Fruit fly (Drosophila melanogaster) whole organism, embryonic: ENCODE measurements around the gene dlp.

Experiments used
- CG11560 ChIP-seq: fragments of 200-800 bp; sonication (Bioruptor generic); IDR thresholded peaks from 3 replicates; pipeline ENCODE4 v1.3.6; 2022; ENCODE audit warnings: missing biosample characterization, missing genetic modification characterization
- CG11695 ChIP-seq: fragments of 200-800 bp; sonication (Bioruptor generic); IDR thresholded peaks from 3 replicates; pipeline ENCODE4 v1.3.6; 2022; ENCODE audit warnings: missing biosample characterization, missing genetic modification characterization
- CG11696 ChIP-seq: fragments of 200-800 bp; sonication (Bioruptor generic); IDR thresholded peaks from 2 replicates; pipeline ENCODE4 v1.3.6; 2022; ENCODE audit warnings: missing biosample characterization, missing genetic modification characterization
- CG12744 ChIP-seq: fragments of 200-800 bp; sonication (Bioruptor generic); optimal IDR thresholded peaks from 2 replicates; lab custom pipeline; 2016; ENCODE audit warnings: missing biosample characterization, missing genetic modification characterization
- CG17359 ChIP-seq: fragments of 200-800 bp; sonication (Bioruptor generic); optimal IDR thresholded peaks from 3 replicates; lab custom pipeline; 2018; ENCODE audit warnings: missing biosample characterization, mild to moderate bottlenecking, missing genetic modification characterization, moderate library complexity
- CG2712 ChIP-seq: fragments of 200-800 bp; optimal IDR thresholded peaks from 3 replicates; lab custom pipeline; 2019; ENCODE audit warnings: missing biosample characterization, mild to moderate bottlenecking, missing genetic modification characterization, moderate library complexity
- CG2875 ChIP-seq: fragments of 200-800 bp; sonication (Bioruptor generic); optimal IDR thresholded peaks from 2 replicates; lab custom pipeline; 2017; ENCODE audit warnings: missing biosample characterization, mild to moderate bottlenecking, missing genetic modification characterization, missing genetic modification reagents
- CG3163 ChIP-seq: fragments of 200-800 bp; sonication (Bioruptor generic); optimal IDR thresholded peaks from 3 replicates; lab custom pipeline; 2016; ENCODE audit warnings: missing biosample characterization, missing genetic modification characterization
- CG4424 ChIP-seq: fragments of 200-800 bp; sonication (Bioruptor generic); optimal IDR thresholded peaks from 3 replicates; lab custom pipeline; 2016; ENCODE audit warnings: missing biosample characterization, missing genetic modification characterization
- CG4730 ChIP-seq: fragments of 200-800 bp; sonication (Bioruptor generic); IDR thresholded peaks from 2 replicates; pipeline ENCODE4 v1.3.6; 2022; ENCODE audit warnings: missing biosample characterization, missing genetic modification characterization
- CG6654 ChIP-seq: fragments of 200-800 bp; sonication (Bioruptor generic); optimal IDR thresholded peaks from 2 replicates; lab custom pipeline; 2017; ENCODE audit warnings: missing biosample characterization, mild to moderate bottlenecking, missing genetic modification characterization
- CG6683 ChIP-seq: fragments of 200-800 bp; sonication (Bioruptor generic); optimal IDR thresholded peaks from 2 replicates; lab custom pipeline; 2017; ENCODE audit warnings: missing biosample characterization, mild to moderate bottlenecking, missing genetic modification characterization, missing genetic modification reagents
- CG6689 ChIP-seq: fragments of 200-800 bp; sonication (Bioruptor generic); IDR thresholded peaks from 2 replicates; pipeline ENCODE4 v1.3.6; 2022; ENCODE audit warnings: missing biosample characterization, missing genetic modification characterization
- CG7357 ChIP-seq: fragments of 200-800 bp; sonication (Bioruptor generic); IDR thresholded peaks from 3 replicates; pipeline ENCODE4 v1.3.6; 2022; ENCODE audit warnings: missing biosample characterization, missing genetic modification characterization
- CG9609 ChIP-seq: fragments of 200-800 bp; sonication (Bioruptor generic); optimal IDR thresholded peaks from 3 replicates; lab custom pipeline; 2016; ENCODE audit warnings: missing biosample characterization, missing genetic modification characterization
- D ChIP-seq, 2 experiments: fragments of 200-800 bp in 1 of 2; fragments of >200 bp in 1 of 2; sonication (Bioruptor generic) in 1 of 2; optimal IDR thresholded peaks; 2 replicates in 1 of 2; 3 replicates in 1 of 2; lab custom pipeline; 2017; ENCODE audit warnings: mild to moderate bottlenecking in 1 of 2, missing biosample characterization in 1 of 2, missing genetic modification characterization in 1 of 2, missing genetic modification reagents in 1 of 2
- Doc3 ChIP-seq: fragments of 200-800 bp; sonication (Bioruptor generic); IDR thresholded peaks from 3 replicates; pipeline ENCODE4 v1.3.6; 2022; ENCODE audit warnings: missing biosample characterization, missing genetic modification characterization; ENCODE audit not compliant: partially characterized antibody
- Drgx ChIP-seq: fragments of 200-800 bp; sonication (Bioruptor generic); IDR thresholded peaks from 2 replicates; pipeline ENCODE4 v1.3.6; 2022; ENCODE audit warnings: missing biosample characterization, missing genetic modification characterization
- Fer1 ChIP-seq: fragments of 200-800 bp; sonication (Bioruptor generic); optimal IDR thresholded peaks from 2 replicates; lab custom pipeline; 2017; ENCODE audit warnings: missing biosample characterization, mild to moderate bottlenecking, missing genetic modification characterization
- Gug ChIP-seq: fragments of 200-800 bp; sonication (Bioruptor generic); IDR thresholded peaks from 4 replicates; pipeline ENCODE4 v1.3.6; 2022; ENCODE audit warnings: missing biosample characterization, missing genetic modification characterization
- HHEX ChIP-seq: fragments of 200-800 bp; sonication (Bioruptor generic); optimal IDR thresholded peaks from 3 replicates; lab custom pipeline; 2017; ENCODE audit warnings: missing biosample characterization, mild to moderate bottlenecking, missing genetic modification characterization, missing genetic modification reagents
- Mrtf ChIP-seq: fragments of 200-800 bp; sonication (Bioruptor generic); IDR thresholded peaks from 3 replicates; pipeline ENCODE4 v1.3.6; 2022; ENCODE audit warnings: missing biosample characterization, missing genetic modification characterization
- Nf-YA ChIP-seq: fragments of 200-800 bp; sonication (Bioruptor generic); IDR thresholded peaks from 2 replicates; pipeline ENCODE4 v1.3.6; 2022; ENCODE audit warnings: missing biosample characterization, missing genetic modification characterization
- Ptx1 ChIP-seq: fragments of 200-800 bp; sonication (Bioruptor generic); IDR thresholded peaks from 2 replicates; pipeline ENCODE4 v1.3.6; 2022; ENCODE audit warnings: missing biosample characterization, missing genetic modification characterization
- Sry-β ChIP-seq: fragments of 200-800 bp; sonication (Bioruptor generic); optimal IDR thresholded peaks from 2 replicates; lab custom pipeline; 2018; ENCODE audit warnings: missing biosample characterization, mild to moderate bottlenecking, missing genetic modification characterization, moderate library complexity
- Stat92E ChIP-seq, 3 experiments: fragments of >200 bp in 2 of 3; fragments of 200-800 bp in 1 of 3; sonication (Bioruptor generic) in 1 of 3; optimal IDR thresholded peaks; 2 replicates each; lab custom pipeline; 2017 to 2019; ENCODE audit warnings: missing biosample characterization in 3 of 3, missing genetic modification characterization in 3 of 3, mild to moderate bottlenecking in 1 of 3, moderate library complexity in 1 of 3
- Tbp ChIP-seq: fragments of >200 bp; optimal IDR thresholded peaks from 2 replicates; lab custom pipeline; 2018; ENCODE audit warnings: missing biosample characterization, missing genetic modification characterization
- Xbp1 ChIP-seq: fragments of 200-800 bp; sonication (Bioruptor generic); optimal IDR thresholded peaks from 3 replicates; lab custom pipeline; 2016; ENCODE audit warnings: missing biosample characterization, mild to moderate bottlenecking, missing genetic modification characterization
- ato ChIP-seq: fragments of 200-800 bp; sonication (Bioruptor generic); IDR thresholded peaks from 2 replicates; pipeline ENCODE4 v1.3.6; 2022; ENCODE audit warnings: missing biosample characterization, missing genetic modification characterization; ENCODE audit not compliant: partially characterized antibody
- bcd ChIP-seq: fragments of 200-800 bp; sonication (Bioruptor generic); optimal IDR thresholded peaks from 2 replicates; lab custom pipeline; 2017; ENCODE audit warnings: missing biosample characterization, mild to moderate bottlenecking, missing genetic modification characterization
- bsh ChIP-seq, 2 experiments: fragments of 200-800 bp; sonication (Bioruptor generic); optimal IDR thresholded peaks; 2 replicates each; lab custom pipeline; 2017 to 2018; ENCODE audit warnings: mild to moderate bottlenecking in 2 of 2, missing biosample characterization in 2 of 2, missing genetic modification characterization in 2 of 2, moderate library complexity in 1 of 2
- ci ChIP-seq: fragments of 200-800 bp; sonication (Bioruptor generic); IDR thresholded peaks from 3 replicates; pipeline ENCODE4 v1.3.6; 2022; ENCODE audit warnings: missing biosample characterization, missing genetic modification characterization
- da ChIP-seq: fragments of 200-800 bp; sonication (Bioruptor generic); optimal IDR thresholded peaks from 2 replicates; lab custom pipeline; 2016; ENCODE audit warnings: missing biosample characterization, missing genetic modification characterization
- dan ChIP-seq: fragments of 200-800 bp; sonication (Bioruptor generic); IDR thresholded peaks from 2 replicates; pipeline ENCODE4 v1.3.6; 2022; ENCODE audit warnings: missing biosample characterization, missing genetic modification characterization
- danr ChIP-seq: fragments of 200-800 bp; sonication (Bioruptor generic); IDR thresholded peaks from 2 replicates; pipeline ENCODE4 v1.3.6; 2022; ENCODE audit warnings: missing biosample characterization, missing genetic modification characterization
- dpn ChIP-seq, 2 experiments: fragments of 200-800 bp; sonication (Bioruptor generic); optimal IDR thresholded peaks; 3 replicates each; lab custom pipeline; 2016; ENCODE audit warnings: missing biosample characterization in 2 of 2, missing genetic modification characterization in 2 of 2
- en ChIP-seq: fragments of 200-800 bp; sonication (Bioruptor generic); optimal IDR thresholded peaks from 2 replicates; lab custom pipeline; 2016; ENCODE audit warnings: missing biosample characterization, missing genetic modification characterization
- fu2 ChIP-seq: fragments of 200-800 bp; sonication (Bioruptor generic); optimal IDR thresholded peaks from 2 replicates; lab custom pipeline; 2016; ENCODE audit warnings: missing biosample characterization, missing genetic modification characterization
- gem ChIP-seq: fragments of 200-800 bp; sonication (Bioruptor generic); optimal IDR thresholded peaks from 2 replicates; lab custom pipeline; 2019; ENCODE audit warnings: missing biosample characterization, mild to moderate bottlenecking, missing genetic modification characterization, moderate library complexity
- insv ChIP-seq, 2 experiments: fragments of 200-800 bp; sonication (Bioruptor generic); optimal IDR thresholded peaks; 3 replicates each; lab custom pipeline; 2016 to 2018; ENCODE audit warnings: missing biosample characterization in 2 of 2, missing genetic modification characterization in 2 of 2
- kah ChIP-seq: fragments of 200-800 bp; sonication (Bioruptor generic); optimal IDR thresholded peaks from 2 replicates; lab custom pipeline; 2018; ENCODE audit warnings: missing biosample characterization, mild to moderate bottlenecking, missing genetic modification characterization
- knrl ChIP-seq: fragments of 200-800 bp; sonication (Bioruptor generic); IDR thresholded peaks from 3 replicates; pipeline ENCODE4 v1.3.6; 2022; ENCODE audit warnings: missing biosample characterization, missing genetic modification characterization; ENCODE audit not compliant: partially characterized antibody
- lbe ChIP-seq: fragments of 200-800 bp; sonication (Bioruptor generic); optimal IDR thresholded peaks from 2 replicates; lab custom pipeline; 2016; ENCODE audit warnings: missing biosample characterization, mild to moderate bottlenecking, missing genetic modification characterization
- sens-2 ChIP-seq: fragments of 200-800 bp; sonication (Bioruptor generic); IDR thresholded peaks from 2 replicates; pipeline ENCODE4 v1.3.6; 2022; ENCODE audit warnings: missing biosample characterization, missing genetic modification characterization
- seq ChIP-seq: fragments of 200-800 bp; sonication (Bioruptor generic); IDR thresholded peaks from 2 replicates; pipeline ENCODE4 v1.3.6; 2022; ENCODE audit warnings: missing biosample characterization, missing genetic modification characterization
- slou ChIP-seq: fragments of 200-800 bp; sonication (Bioruptor generic); optimal IDR thresholded peaks from 3 replicates; lab custom pipeline; 2016; ENCODE audit warnings: missing biosample characterization, missing genetic modification characterization
- tin ChIP-seq: fragments of 200-800 bp; sonication (Bioruptor generic); optimal IDR thresholded peaks from 3 replicates; lab custom pipeline; 2016; ENCODE audit warnings: missing biosample characterization, missing genetic modification characterization
- toy ChIP-seq: fragments of 200-800 bp; sonication (Bioruptor generic); IDR thresholded peaks from 2 replicates; pipeline ENCODE4 v1.3.6; 2022; ENCODE audit warnings: missing biosample characterization, missing genetic modification characterization
- unc-4 ChIP-seq: fragments of 200-800 bp; sonication (Bioruptor generic); IDR thresholded peaks from 2 replicates; pipeline ENCODE4 v1.3.6; 2022; ENCODE audit warnings: missing biosample characterization, missing genetic modification characterization; ENCODE audit not compliant: partially characterized antibody

The dlp gene

dm6 chr3L:14634019-14634772 lies 1.8 kb downstream of the dlp start (continued):
- TF ChIP-seq CG6654 (GFP tag; lab: Kevin White, UChicago) = no peak
- TF ChIP-seq fu2 = no peak
- TF ChIP-seq en = peak; percentile 16
- TF ChIP-seq sens-2 (GFP tag; lab: Robert Waterston, UW) = no peak
- TF ChIP-seq Doc3 (GFP tag; lab: Robert Waterston, UW) = no peak
- peak; percentile 53 for TF ChIP-seq lbe (GFP tag; lab: Kevin White, UChicago)
- no peak for TF ChIP-seq seq (GFP tag; lab: Robert Waterston, UW)
- no peak for TF ChIP-seq CG6683 (GFP tag; lab: Kevin White, UChicago)
- TF ChIP-seq CG9609 (GFP tag; lab: Kevin White, UChicago) = no peak
- 0 out of 2 replicates have a peak, but pooled peaks have one; percentile 21 for TF ChIP-seq CG6689 (GFP tag; lab: Robert Waterston, UW)
- TF ChIP-seq CG2875 (GFP tag; lab: Kevin White, UChicago) = no peak
- 0 out of 3 replicates have a peak, but pooled peaks have one; percentile 55 for TF ChIP-seq ci (GFP tag; lab: Robert Waterston, UW)
- TF ChIP-seq Fer1 (GFP tag; lab: Kevin White, UChicago) = no peak
- TF ChIP-seq Ptx1 (GFP tag; lab: Robert Waterston, UW) = peak; percentile 44; the same call in 1 of the 2 replicates
- peak; percentile 4 for TF ChIP-seq HHEX (GFP tag; lab: Kevin White, UChicago)
- peak; percentile 42; the same call in 1 of the 3 replicates for TF ChIP-seq CG11695 (GFP tag; lab: Robert Waterston, UW)
- no peak for TF ChIP-seq CG4730 (GFP tag; lab: Robert Waterston, UW)
- no peak for TF ChIP-seq CG11696 (GFP tag; lab: Robert Waterston, UW)
- TF ChIP-seq slou = no peak
- TF ChIP-seq bsh (GFP tag; optimal IDR thresholded peaks at IDR 0.05; lab: Kevin White, UChicago) = peak; percentile 53 to 89
- TF ChIP-seq Mrtf (GFP tag; lab: Robert Waterston, UW) = 0 out of 3 replicates have a peak, but pooled peaks have one; percentile 55
- TF ChIP-seq dan = no peak
- TF ChIP-seq tin = peak; percentile 25
- TF ChIP-seq Tbp (GFP tag; lab: Kevin White, UChicago) = no peak
- TF ChIP-seq unc-4 (GFP tag; lab: Robert Waterston, UW) = no peak
- TF ChIP-seq CG3163 (GFP tag; lab: Kevin White, UChicago) = no peak
- no peak for TF ChIP-seq CG12744 (GFP tag; lab: Kevin White, UChicago)
- TF ChIP-seq dpn (GFP tag; optimal IDR thresholded peaks at IDR 0.05; lab: Kevin White, UChicago) = peak; percentile 2 to 14
- TF ChIP-seq gem (tag; lab: Kevin White, UChicago) = peak; percentile 66
- TF ChIP-seq CG4424 (GFP tag; lab: Kevin White, UChicago) = peak; percentile 8
- no peak for TF ChIP-seq da (GFP tag; lab: Kevin White, UChicago)
- no peak for TF ChIP-seq CG11560 (tag; lab: Robert Waterston, UW)
- TF ChIP-seq Stat92E (GFP tag; optimal IDR thresholded peaks at IDR 0.05; lab: Kevin White, UChicago) = no peak
- no peak for TF ChIP-seq insv (GFP tag; optimal IDR thresholded peaks at IDR 0.05; lab: Kevin White, UChicago)
- TF ChIP-seq CG2712 (tag; lab: Kevin White, UChicago) = peak; percentile 33
- TF ChIP-seq Xbp1 (GFP tag; lab: Kevin White, UChicago) = peak; percentile 42
- peak; percentile 86 for TF ChIP-seq Drgx (GFP tag; lab: Robert Waterston, UW)
- TF ChIP-seq Nf-YA (GFP tag; lab: Robert Waterston, UW) = peak; percentile 15; the same call in 1 of the 2 replicates
- TF ChIP-seq Sry-β (GFP tag; lab: Kevin White, UChicago) = no peak
- no peak for TF ChIP-seq CG7357 (GFP tag; lab: Robert Waterston, UW)
- no peak for TF ChIP-seq danr (GFP tag; lab: Robert Waterston, UW)
- no peak for TF ChIP-seq D (optimal IDR thresholded peaks at IDR 0.05; lab: Kevin White, UChicago)
- no peak for TF ChIP-seq D (GFP tag; optimal IDR thresholded peaks at IDR 0.05; lab: Kevin White, UChicago)
- no peak for TF ChIP-seq bcd (GFP tag; lab: Kevin White, UChicago)
- no peak for TF ChIP-seq toy (GFP tag; lab: Robert Waterston, UW)
- TF ChIP-seq kah (GFP tag; lab: Kevin White, UChicago) = no peak
- no peak for TF ChIP-seq knrl (GFP tag; lab: Robert Waterston, UW)
- no peak for TF ChIP-seq ato (GFP tag; lab: Robert Waterston, UW)
- TF ChIP-seq CG17359 (tag; lab: Kevin White, UChicago) = peak; percentile 27
- no peak for TF ChIP-seq Gug
